Fruit fly (Drosophila melanogaster) whole organism, prepupa: ENCODE data around the gene CG31161.

Source experiments
- CG10631 ChIP-seq: fragments of 200-800 bp; sonication (Bioruptor generic); optimal IDR thresholded peaks from 2 replicates; lab custom pipeline; 2016; ENCODE audit warnings: missing biosample characterization, missing genetic modification characterization
- CG10669 ChIP-seq: fragments of 200-800 bp; sonication (Bioruptor generic); optimal IDR thresholded peaks from 3 replicates; lab custom pipeline; 2018; ENCODE audit warnings: missing biosample characterization, mild to moderate bottlenecking, missing genetic modification characterization, moderate library complexity
- CG11294 ChIP-seq: fragments of 200-800 bp; sonication (Bioruptor generic); IDR thresholded peaks from 2 replicates; pipeline ENCODE4 v1.3.6; 2022; ENCODE audit warnings: missing biosample characterization, missing genetic modification characterization
- CG11902 ChIP-seq: fragments of 200-800 bp; sonication (Bioruptor generic); optimal IDR thresholded peaks from 3 replicates; lab custom pipeline; 2016; ENCODE audit warnings: missing biosample characterization, missing genetic modification characterization
- CG15336 ChIP-seq: fragments of 200-800 bp; sonication (Bioruptor generic); IDR thresholded peaks from 2 replicates; pipeline ENCODE4 v1.3.6; 2022; ENCODE audit warnings: missing biosample characterization, missing genetic modification characterization
- CG3032 ChIP-seq: fragments of 200-800 bp; optimal IDR thresholded peaks from 2 replicates; lab custom pipeline; 2019; ENCODE audit warnings: missing biosample characterization, mild to moderate bottlenecking, missing genetic modification characterization, moderate library complexity
- CG31627 ChIP-seq: fragments of 200-800 bp; sonication (Bioruptor generic); optimal IDR thresholded peaks from 3 replicates; lab custom pipeline; 2016; ENCODE audit warnings: missing biosample characterization, missing genetic modification characterization
- CG32006 ChIP-seq: fragments of 200-800 bp; sonication (Bioruptor generic); optimal IDR thresholded peaks from 3 replicates; lab custom pipeline; 2017; ENCODE audit warnings: missing biosample characterization, mild to moderate bottlenecking, missing genetic modification characterization
- CG34406 ChIP-seq: fragments of 200-800 bp; sonication (Bioruptor generic); optimal IDR thresholded peaks from 3 replicates; lab custom pipeline; 2016; ENCODE audit warnings: missing biosample characterization, missing genetic modification characterization
- CG4318 ChIP-seq: fragments of 200-800 bp; sonication (Bioruptor generic); optimal IDR thresholded peaks from 3 replicates; lab custom pipeline; 2017; ENCODE audit warnings: missing biosample characterization, mild to moderate bottlenecking, missing genetic modification characterization
- CG6808 ChIP-seq: fragments of 200-800 bp; sonication (Bioruptor generic); optimal IDR thresholded peaks from 3 replicates; lab custom pipeline; 2017; ENCODE audit warnings: missing biosample characterization, missing genetic modification characterization, mild to moderate bottlenecking, moderate library complexity, missing genetic modification reagents
- CG7368 ChIP-seq: fragments of 200-800 bp; sonication (Bioruptor generic); optimal IDR thresholded peaks from 3 replicates; lab custom pipeline; 2016; ENCODE audit warnings: missing biosample characterization, missing genetic modification characterization
- CG8119 ChIP-seq: fragments of 200-800 bp; sonication (Bioruptor generic); IDR thresholded peaks from 3 replicates; pipeline ENCODE4 v1.3.6; 2022; ENCODE audit warnings: missing biosample characterization, missing genetic modification characterization
- Eip78C ChIP-seq: fragments of 200-800 bp; sonication (Bioruptor generic); peaks from one replicate; lab custom pipeline; 2016; ENCODE audit warnings: missing biosample characterization, missing genetic modification characterization
- Eip93F ChIP-seq: fragments of 200-800 bp; sonication (Bioruptor generic); optimal IDR thresholded peaks from 2 replicates; lab custom pipeline; 2016; ENCODE audit warnings: missing biosample characterization, mild to moderate bottlenecking, missing genetic modification characterization
- Ets21C ChIP-seq: fragments of 200-800 bp; sonication (Bioruptor generic); optimal IDR thresholded peaks from 3 replicates; lab custom pipeline; 2016; ENCODE audit warnings: missing biosample characterization, missing genetic modification characterization
- Ets96B ChIP-seq: fragments of 200-800 bp; optimal IDR thresholded peaks from 2 replicates; lab custom pipeline; 2019; ENCODE audit warnings: missing biosample characterization, mild to moderate bottlenecking, missing genetic modification characterization, moderate library complexity
- Gug ChIP-seq: fragments of 200-800 bp; sonication (Bioruptor generic); IDR thresholded peaks from 2 replicates; pipeline ENCODE4 v1.3.6; 2022; ENCODE audit warnings: missing biosample characterization, missing genetic modification characterization
- Hr38 ChIP-seq: sonication (Bioruptor generic); optimal IDR thresholded peaks from 2 replicates; lab custom pipeline; 2016; ENCODE audit warnings: missing biosample characterization, missing genetic modification characterization
- Hr39 ChIP-seq: fragments of 200-800 bp; sonication (Bioruptor generic); optimal IDR thresholded peaks from 2 replicates; lab custom pipeline; 2016; ENCODE audit warnings: missing biosample characterization, missing genetic modification characterization
- Hr4 ChIP-seq: fragments of 200-800 bp; sonication (Bioruptor generic); optimal IDR thresholded peaks from 3 replicates; lab custom pipeline; 2016; ENCODE audit warnings: missing biosample characterization, missing genetic modification characterization
- Lpt ChIP-seq: fragments of 200-800 bp; sonication (Bioruptor generic); optimal IDR thresholded peaks from 3 replicates; lab custom pipeline; 2016; ENCODE audit warnings: missing biosample characterization, missing genetic modification characterization
- OdsH ChIP-seq: fragments of 200-800 bp; sonication (Bioruptor generic); optimal IDR thresholded peaks from 3 replicates; lab custom pipeline; 2016; ENCODE audit warnings: missing biosample characterization, missing genetic modification characterization
- Smox ChIP-seq: fragments of 200-800 bp; sonication (Bioruptor generic); optimal IDR thresholded peaks from 3 replicates; lab custom pipeline; 2016; ENCODE audit warnings: missing biosample characterization, missing genetic modification characterization
- Sox102F ChIP-seq: fragments of 200-800 bp; sonication (Bioruptor generic); optimal IDR thresholded peaks from 2 replicates; lab custom pipeline; 2016; ENCODE audit warnings: missing biosample characterization, mild to moderate bottlenecking, missing genetic modification characterization
- Sox15 ChIP-seq: fragments of 200-800 bp; sonication (Bioruptor generic); optimal IDR thresholded peaks from 3 replicates; lab custom pipeline; 2016; ENCODE audit warnings: missing biosample characterization, missing genetic modification characterization
- acj6 ChIP-seq: fragments of 200-800 bp; sonication (Bioruptor generic); optimal IDR thresholded peaks from 3 replicates; lab custom pipeline; 2016; ENCODE audit warnings: missing biosample characterization, missing genetic modification characterization
- dac ChIP-seq: fragments of 200-800 bp; sonication (Bioruptor generic); optimal IDR thresholded peaks from 2 replicates; lab custom pipeline; 2017; ENCODE audit warnings: missing biosample characterization, mild to moderate bottlenecking, missing genetic modification characterization
- esn ChIP-seq: fragments of 200-800 bp; sonication (Bioruptor generic); optimal IDR thresholded peaks from 2 replicates; lab custom pipeline; 2016; ENCODE audit warnings: missing biosample characterization, mild to moderate bottlenecking, missing genetic modification characterization, moderate library complexity
- fd59A ChIP-seq: fragments of 200-800 bp; sonication (Bioruptor generic); optimal IDR thresholded peaks from 2 replicates; lab custom pipeline; 2017; ENCODE audit warnings: missing biosample characterization, mild to moderate bottlenecking, missing genetic modification characterization, missing genetic modification reagents
- fd85E ChIP-seq: fragments of 200-800 bp; sonication (Bioruptor generic); optimal IDR thresholded peaks from 3 replicates; lab custom pipeline; 2016; ENCODE audit warnings: missing biosample characterization, missing genetic modification characterization
- fkh ChIP-seq: fragments of 200-800 bp; sonication (Bioruptor generic); optimal IDR thresholded peaks from 3 replicates; lab custom pipeline; 2017; ENCODE audit warnings: missing biosample characterization, mild to moderate bottlenecking, missing genetic modification characterization, moderate library complexity
- pdm3 ChIP-seq: fragments of 200-800 bp; sonication (Bioruptor generic); optimal IDR thresholded peaks from 3 replicates; lab custom pipeline; 2016; ENCODE audit warnings: missing biosample characterization, missing genetic modification characterization
- salr ChIP-seq, 2 experiments: fragments of 200-800 bp; sonication (Bioruptor generic); optimal IDR thresholded peaks; 3 replicates each; lab custom pipeline; 2016 to 2018; ENCODE audit warnings: missing biosample characterization in 2 of 2, missing genetic modification characterization in 2 of 2, mild to moderate bottlenecking in 1 of 2
- spab ChIP-seq: fragments of 200-800 bp; sonication (Bioruptor generic); optimal IDR thresholded peaks from 2 replicates; lab custom pipeline; 2017; ENCODE audit warnings: missing biosample characterization, mild to moderate bottlenecking, missing genetic modification characterization, missing genetic modification reagents
- svp ChIP-seq: fragments of 200-800 bp; sonication (Bioruptor generic); peaks from one replicate; lab custom pipeline; 2016; ENCODE audit warnings: missing biosample characterization, missing genetic modification characterization
- vri ChIP-seq: fragments of 200-800 bp; sonication (Bioruptor generic); optimal IDR thresholded peaks from 3 replicates; lab custom pipeline; 2016; ENCODE audit warnings: missing biosample characterization, mild to moderate bottlenecking, missing genetic modification characterization

The CG31161 gene

dm6 chr3R:22627936-22628513 lies 11.7 kb downstream of the CG31161 start (continued):
- TF ChIP-seq Hr4 (peak; percentile 51), Eip78C (GFP tag; lab: Kevin White, UChicago) (peak; percentile 68), CG4318 (GFP tag; lab: Kevin White, UChicago) (no peak), Sox102F (GFP tag; lab: Kevin White, UChicago) (peak; percentile 89), Lpt (GFP tag; lab: Kevin White, UChicago) (no peak), Eip93F (GFP tag; lab: Kevin White, UChicago) (no peak), CG7368 (GFP tag; lab: Kevin White, UChicago) (no peak), Ets21C (GFP tag; lab: Kevin White, UChicago) (peak; percentile 81), CG10631 (GFP tag; lab: Kevin White, UChicago) (peak; percentile 36), Ets96B (tag; lab: Kevin White, UChicago) (no peak), Hr38 (GFP tag; lab: Kevin White, UChicago) (no peak), Gug (GFP tag; lab: Robert Waterston, UW) (no peak), fd85E (GFP tag; lab: Kevin White, UChicago) (no peak), Hr39 (peak; percentile 94), pdm3 (peak; percentile 76), spab (GFP tag; lab: Kevin White, UChicago) (no peak), fd59A (no peak), acj6 (GFP tag; lab: Kevin White, UChicago) (peak; percentile 79), CG11902 (GFP tag; lab: Kevin White, UChicago) (peak; percentile 8), CG32006 (GFP tag; lab: Kevin White, UChicago) (peak; percentile 29), CG6808 (no peak), esn (GFP tag; lab: Kevin White, UChicago) (peak; percentile 91)

dm6 chr3R:22629174-22629573 lies 12.9 kb downstream of the CG31161 start:
- TF ChIP-seq CG11294 (GFP tag; lab: Robert Waterston, UW), result no peak
- TF ChIP-seq spab (GFP tag; lab: Kevin White, UChicago), result no peak
- no peak for TF ChIP-seq Eip78C (GFP tag; lab: Kevin White, UChicago)
- TF ChIP-seq Hr4, result no peak
- TF ChIP-seq CG15336 (GFP tag; lab: Robert Waterston, UW), result no peak
- peak; percentile 58 for TF ChIP-seq svp
- no peak for TF ChIP-seq Sox15 (GFP tag; lab: Kevin White, UChicago)
- no peak for TF ChIP-seq salr (GFP tag; optimal IDR thresholded peaks at IDR 0.05; lab: Kevin White, UChicago)
- TF ChIP-seq CG3032 (tag; lab: Kevin White, UChicago), result no peak
- no peak for TF ChIP-seq CG34406 (GFP tag; lab: Kevin White, UChicago)
- no peak for TF ChIP-seq CG10669 (GFP tag; lab: Kevin White, UChicago)
- TF ChIP-seq Smox, result no peak
- peak; percentile 14 for TF ChIP-seq esn (GFP tag; lab: Kevin White, UChicago)
- TF ChIP-seq OdsH (GFP tag; lab: Kevin White, UChicago), result no peak
- TF ChIP-seq dac (GFP tag; lab: Kevin White, UChicago), result no peak
- TF ChIP-seq, all 60 proteins: peak for 2

dm6 chr3R:22631156-22631555 lies 14.8 kb downstream of the CG31161 start:
- no peak for TF ChIP-seq CG31627 (GFP tag; lab: Kevin White, UChicago)
- TF ChIP-seq vri (GFP tag; lab: Kevin White, UChicago), result peak; percentile 14
- TF ChIP-seq Sox15 (GFP tag; lab: Kevin White, UChicago), result no peak
- no peak for TF ChIP-seq CG8119 (GFP tag; lab: Robert Waterston, UW)
- TF ChIP-seq spab (GFP tag; lab: Kevin White, UChicago), result no peak
- peak; percentile 59 for TF ChIP-seq svp
- TF ChIP-seq fkh (GFP tag; lab: Kevin White, UChicago), result peak; percentile 80
